Fruit fly (Drosophila melanogaster): Measurements from ENCODE around the gene Bub3.
A peak's percentile ranks its signal among the peaks of the same experiment; 100 is the strongest.

Bub3 gene

DNA sequence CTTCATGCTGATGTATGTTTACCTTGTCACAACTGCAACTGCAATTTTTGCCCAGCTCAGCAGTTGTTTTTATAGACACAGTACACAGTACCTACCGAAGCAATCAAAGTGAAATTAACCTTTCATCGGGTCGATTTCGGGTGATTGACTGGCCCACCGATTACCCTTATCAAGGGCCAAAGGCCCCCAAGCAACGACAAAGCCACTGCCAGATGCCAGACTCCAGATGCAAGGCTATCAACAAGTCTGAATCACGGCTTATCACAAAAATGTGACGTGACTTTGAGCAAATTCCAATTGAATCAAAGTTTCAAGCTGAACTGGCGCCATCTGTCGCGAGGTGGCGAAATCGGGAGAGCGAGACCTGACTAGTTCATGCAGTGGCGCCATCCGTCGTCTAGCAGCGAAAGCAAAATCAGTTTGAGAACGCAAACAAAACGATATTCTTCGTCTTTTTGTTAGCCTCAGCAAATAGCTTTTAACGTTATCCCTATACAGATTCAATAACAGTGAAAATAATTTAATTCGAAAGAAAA, 41.6 kb upstream of the Bub3 start, which contains the start of gene Obp99b (continued):
- TF ChIP-seq ase (GFP tag; IDR thresholded peaks at IDR 0.05), result peak; percentile 84; the same call in 2 of the 3 replicates
- peak; percentile 75 for TF ChIP-seq CG13296 (GFP tag; optimal IDR thresholded peaks at IDR 0.05)
- peak; percentile 49 for TF ChIP-seq CG7745 (tag; optimal IDR thresholded peaks at IDR 0.05)
- TF ChIP-seq CG33557 (GFP tag; optimal IDR thresholded peaks at IDR 0.05), result peak; percentile 77
- no peak; the same call in 1 of the 2 replicates for TF ChIP-seq CG8765 (GFP tag; IDR thresholded peaks at IDR 0.05)
- TF ChIP-seq CG8359 (GFP tag; optimal IDR thresholded peaks at IDR 0.05; ENCODE audit: borderline replicate concordance), result peak; percentile 83
- no peak for TF ChIP-seq amos (GFP tag; IDR thresholded peaks at IDR 0.05; ENCODE audit: partially characterized antibody)
- TF ChIP-seq B-H1 (GFP tag; IDR thresholded peaks at IDR 0.05), result peak; percentile 61; the same call in 2 of the 3 replicates
- peak; percentile 70 for TF ChIP-seq NK7.1 (GFP tag; optimal IDR thresholded peaks at IDR 0.05)
- TF ChIP-seq chif (GFP tag; optimal IDR thresholded peaks at IDR 0.05), result peak; percentile 56 to 84
- peak; percentile 50 for TF ChIP-seq CoRest (tag; optimal IDR thresholded peaks at IDR 0.05)
- no peak for TF ChIP-seq zfh2 (GFP tag; optimal IDR thresholded peaks at IDR 0.05)
- TF ChIP-seq CG34224 (GFP tag; IDR thresholded peaks at IDR 0.05; ENCODE audit: partially characterized antibody), result peak; percentile 17; the same call in 1 of the 3 replicates
- TF ChIP-seq CG9876 (GFP tag; optimal IDR thresholded peaks at IDR 0.05), result peak; percentile 50
- TF ChIP-seq CG16779 (GFP tag; IDR thresholded peaks at IDR 0.05), result peak; percentile 75
- no peak for TF ChIP-seq prd (optimal IDR thresholded peaks at IDR 0.05)
- TF ChIP-seq prd (GFP tag; IDR thresholded peaks at IDR 0.05), result peak; percentile 77
- TF ChIP-seq Rfx (GFP tag; IDR thresholded peaks at IDR 0.05), result peak; percentile 91
- peak; percentile 67 for TF ChIP-seq gsb-n (tag; optimal IDR thresholded peaks at IDR 0.05)
- TF ChIP-seq CG1647 (GFP tag; optimal IDR thresholded peaks at IDR 0.05), result peak; percentile 8
- TF ChIP-seq btn (GFP tag; optimal IDR thresholded peaks at IDR 0.05), result peak; percentile 83
- TF ChIP-seq CG18599 (GFP tag; optimal IDR thresholded peaks at IDR 0.05), result peak; percentile 44
- peak; percentile 68 for TF ChIP-seq tgo (GFP tag; IDR thresholded peaks at IDR 0.05)
- peak; percentile 74 for TF ChIP-seq CrebB (tag; optimal IDR thresholded peaks at IDR 0.05)
- TF ChIP-seq ci (GFP tag; IDR thresholded peaks at IDR 0.05), result peak; percentile 96
- peak; percentile 63; the same call in 1 of the 2 replicates for TF ChIP-seq bowl (GFP tag; IDR thresholded peaks at IDR 0.05)
- TF ChIP-seq Nf-YB (GFP tag; optimal IDR thresholded peaks at IDR 0.05), result peak; percentile 40
- peak; percentile 53; the same call in 3 of the 4 replicates for TF ChIP-seq Gug (GFP tag; IDR thresholded peaks at IDR 0.05)
- TF ChIP-seq CG31224 (GFP tag; IDR thresholded peaks at IDR 0.05), result peak; percentile 58; the same call in 1 of the 2 replicates
- peak; percentile 79 for TF ChIP-seq CG7271 (tag; optimal IDR thresholded peaks at IDR 0.05)
- peak; percentile 68 for TF ChIP-seq pum (GFP tag; optimal IDR thresholded peaks at IDR 0.05)
- no peak for TF ChIP-seq Dip2 (GFP tag; IDR thresholded peaks at IDR 0.05)
- TF ChIP-seq CG12155 (GFP tag; optimal IDR thresholded peaks at IDR 0.05), result peak; percentile 45
- peak; percentile 29 for TF ChIP-seq CG12391 (tag; optimal IDR thresholded peaks at IDR 0.05)
- TF ChIP-seq CG15011 (GFP tag; optimal IDR thresholded peaks at IDR 0.05), result peak; percentile 48
- TF ChIP-seq dmrt99B (tag; optimal IDR thresholded peaks at IDR 0.05), result peak; percentile 82
- peak; percentile 69 for TF ChIP-seq disco-r (GFP tag; optimal IDR thresholded peaks at IDR 0.05)
- TF ChIP-seq Mes4 (GFP tag; optimal IDR thresholded peaks at IDR 0.05), result peak; percentile 88
- peak; percentile 42 for TF ChIP-seq pnt (GFP tag; optimal IDR thresholded peaks at IDR 0.05)
- peak; percentile 86 for TF ChIP-seq wek (GFP tag; optimal IDR thresholded peaks at IDR 0.05)
- peak; percentile 61 for TF ChIP-seq sisA (GFP tag; IDR thresholded peaks at IDR 0.05)
- TF ChIP-seq cwo (GFP tag; optimal IDR thresholded peaks at IDR 0.05), result no peak
- TF ChIP-seq ash1 (GFP tag; optimal IDR thresholded peaks at IDR 0.05), result no peak
- peak; percentile 73 for TF ChIP-seq CG15269 (tag; optimal IDR thresholded peaks at IDR 0.05)
- peak; percentile 76 to 78 for TF ChIP-seq dpn (GFP tag; optimal IDR thresholded peaks at IDR 0.05)
- TF ChIP-seq CG32772 (GFP tag; IDR thresholded peaks at IDR 0.05), result peak; percentile 61
- TF ChIP-seq CG17568 (GFP tag; optimal IDR thresholded peaks at IDR 0.05), result peak; percentile 70
- TF ChIP-seq ttk (GFP tag; IDR thresholded peaks at IDR 0.05), result peak; percentile 64
- TF ChIP-seq her (GFP tag; optimal IDR thresholded peaks at IDR 0.05), result peak; percentile 76
- peak; percentile 67 for TF ChIP-seq CG15514 (GFP tag; optimal IDR thresholded peaks at IDR 0.05)
